Worm (Caenorhabditis elegans) whole organism, L4/young adult: ENCODE data around the gene F53C3.3.

Experiments
- W03F9.2 ChIP-seq: fragments of 150-350 bp; optimal IDR thresholded peaks from 2 replicates; lab custom pipeline; 2014; ENCODE audit warnings: missing biosample characterization, missing genetic modification characterization
- dao-5 ChIP-seq: sonication (generic microtip); optimal IDR thresholded peaks from 2 replicates; lab custom pipeline; 2016; ENCODE audit warnings: missing genotype, missing genetic modification characterization, moderate library complexity, missing compliant biosample characterization
- him-1 ChIP-seq: sonication (generic microtip); optimal IDR thresholded peaks from 2 replicates; lab custom pipeline; 2016; ENCODE audit warnings: missing genotype, missing genetic modification reagents, missing genetic modification characterization, missing compliant biosample characterization

F53C3.3 gene

ce11 chrII:3902798-3903197 lies at the start of gene F53C3.3:
Gene F53C3.3, plus strand, starts transcription at chrII:3902856.
- TF ChIP-seq dao-5: no peak
- no peak for TF ChIP-seq him-1 (tag; lab: Kevin White, UChicago)
- TF ChIP-seq W03F9.2 (tag; lab: Kevin White, UChicago): no peak

ce11 chrII:3860826-3861225 lies 41.8 kb upstream of the F53C3.3 start, which contains the start of gene oac-11:
Gene oac-11, minus strand, starts transcription at chrII:3860926.
- TF ChIP-seq dao-5 (no peak), him-1 (tag; lab: Kevin White, UChicago) (no peak), W03F9.2 (tag; lab: Kevin White, UChicago) (no peak)

DNA sequence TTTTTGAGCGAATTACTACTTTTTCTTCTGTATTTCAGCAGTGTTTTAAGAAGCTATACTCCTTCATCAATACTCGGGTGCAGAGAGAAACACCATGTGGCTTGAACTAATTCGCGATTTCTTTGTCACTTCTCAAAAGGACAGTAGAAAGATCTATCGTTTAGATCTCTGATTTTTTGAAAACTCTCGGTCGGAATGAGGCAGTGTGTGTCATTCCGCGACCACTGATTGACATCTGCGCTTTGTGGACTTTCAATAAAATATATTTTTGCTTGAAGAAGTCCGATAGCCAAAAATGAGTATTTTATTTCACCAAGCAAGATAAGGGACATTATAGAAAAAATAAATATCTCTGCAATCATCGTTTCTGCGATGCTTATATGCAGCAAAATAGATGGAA lies 40.6 kb upstream of the F53C3.3 start:
- TF ChIP-seq W03F9.2 (tag; lab: Kevin White, UChicago): no peak
- TF ChIP-seq him-1 (tag; lab: Kevin White, UChicago): no peak
- TF ChIP-seq dao-5: no peak

ce11 chrII:3864652-3865051 lies 38.0 kb upstream of the F53C3.3 start, which contains the start of gene nhr-261:
Gene nhr-261, minus strand, starts transcription at chrII:3864752.
- TF ChIP-seq him-1 (tag; lab: Kevin White, UChicago): no peak
- no peak for TF ChIP-seq W03F9.2 (tag; lab: Kevin White, UChicago)
- no peak for TF ChIP-seq dao-5

DNA sequence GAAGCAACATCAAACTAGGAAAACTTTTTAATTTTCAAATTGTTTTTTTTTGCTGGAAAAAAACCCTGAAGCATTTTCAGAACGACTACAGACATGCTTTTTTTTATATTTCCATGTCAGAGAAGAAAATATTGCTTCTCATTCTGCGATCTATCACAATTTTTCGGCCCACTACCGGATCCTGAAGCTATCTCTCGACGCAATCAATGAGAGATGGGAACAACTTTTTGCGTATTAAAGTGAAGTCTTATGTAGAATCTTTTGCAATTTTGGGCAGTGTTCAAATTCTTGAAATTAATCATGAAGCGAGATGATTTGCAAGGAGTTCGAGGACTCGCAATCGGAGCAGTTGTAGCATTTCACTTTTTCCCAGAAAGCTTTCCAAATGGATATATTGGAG lies 33.1 kb upstream of the F53C3.3 start, which contains the start of gene oac-10:
Gene oac-10, plus strand, starts transcription at position 301 of the 400 bp plus-strand sequence.
- TF ChIP-seq W03F9.2 (tag; lab: Kevin White, UChicago): no peak
- TF ChIP-seq dao-5: no peak
- no peak for TF ChIP-seq him-1 (tag; lab: Kevin White, UChicago)

DNA sequence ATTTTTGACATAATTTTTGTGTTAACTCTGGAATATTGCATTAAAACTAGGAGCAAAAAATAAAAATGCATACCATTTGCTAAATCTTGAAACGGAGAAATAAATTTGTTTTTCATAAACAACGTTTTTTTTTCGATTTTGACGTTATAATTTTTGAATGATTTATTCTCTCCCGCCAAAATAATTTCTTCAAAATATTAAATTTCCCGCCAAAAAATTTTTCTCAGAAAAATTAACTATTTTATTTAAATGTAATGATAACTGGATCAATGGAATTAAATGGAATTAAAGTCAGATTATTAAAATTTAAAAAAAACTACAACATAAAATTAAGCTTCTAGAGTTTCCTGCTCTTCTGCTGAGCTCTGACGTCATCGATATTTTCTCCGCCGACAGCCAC lies 25.5 kb upstream of the F53C3.3 start, which contains the start of gene nep-3:
Gene nep-3, minus strand, starts transcription at position 101 of the 400 bp plus-strand sequence.
- TF ChIP-seq him-1 (tag; lab: Kevin White, UChicago): no peak
- no peak for TF ChIP-seq dao-5
- no peak for TF ChIP-seq W03F9.2 (tag; lab: Kevin White, UChicago)

DNA sequence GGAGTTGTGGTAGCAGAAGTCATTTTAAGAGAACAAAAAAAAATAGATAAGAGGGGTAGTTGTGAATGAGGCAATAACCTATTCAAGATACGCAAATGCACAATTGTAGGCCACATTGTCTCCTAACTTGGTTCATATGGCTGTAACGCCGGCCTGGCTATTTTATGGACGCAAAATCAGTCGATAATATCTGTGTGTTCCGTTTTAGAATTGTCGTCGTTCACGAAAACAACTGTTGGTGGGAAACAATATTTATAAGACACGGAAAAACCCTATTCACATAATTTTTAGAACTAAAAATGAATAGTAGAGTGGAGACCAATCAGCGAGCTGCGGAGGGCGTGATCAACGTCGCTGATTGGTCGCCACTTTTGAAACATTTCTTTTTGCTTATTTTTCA lies 24.8 kb upstream of the F53C3.3 start, which contains the start of gene sdz-7:
Gene sdz-7, minus strand, starts transcription at position 101 of the 400 bp plus-strand sequence.
- TF ChIP-seq W03F9.2 (tag; lab: Kevin White, UChicago): no peak

DNA sequence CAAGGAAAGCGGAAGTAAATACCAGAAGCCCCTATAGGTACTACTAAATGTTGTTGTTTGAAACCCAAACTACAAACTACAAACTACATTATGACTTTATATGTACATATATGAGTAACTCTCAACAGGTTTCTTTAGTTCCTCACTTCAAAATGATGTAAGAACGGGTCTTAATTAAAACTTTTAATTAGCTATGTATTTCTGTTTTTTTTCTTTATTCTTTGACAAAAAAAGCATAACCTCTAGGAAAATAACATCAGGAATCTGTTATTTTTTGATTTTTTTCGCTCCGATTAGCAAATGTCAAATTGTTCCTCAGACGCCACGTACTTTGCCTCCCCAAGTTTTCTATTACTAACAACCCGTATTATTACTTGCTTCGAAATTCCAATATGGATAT lies 24.3 kb upstream of the F53C3.3 start, which contains the start of gene srh-250:
Gene srh-250, plus strand, starts transcription at position 301 of the 400 bp plus-strand sequence.
- TF ChIP-seq dao-5: no peak

ce11 chrII:3879945-3880344 lies 22.7 kb upstream of the F53C3.3 start, which contains the start of gene nhr-166:
Gene nhr-166, plus strand, starts transcription at chrII:3880245.
- no peak for TF ChIP-seq W03F9.2 (tag; lab: Kevin White, UChicago)
- no peak for TF ChIP-seq him-1 (tag; lab: Kevin White, UChicago)
- TF ChIP-seq dao-5: no peak

- no peak for TF ChIP-seq him-1 (tag; lab: Kevin White, UChicago)
- no peak for TF ChIP-seq W03F9.2 (tag; lab: Kevin White, UChicago)
- no peak for TF ChIP-seq dao-5
These were observed 11.5 kb upstream of the F53C3.3 start, which contains the start of gene F53C3.8 for ce11 chrII:3891124-3891523. Gene F53C3.8, plus strand, starts transcription at chrII:3891424.

- TF ChIP-seq dao-5 (no peak), him-1 (tag; lab: Kevin White, UChicago) (no peak), W03F9.2 (tag; lab: Kevin White, UChicago) (no peak)
These were observed 8.7 kb upstream of the F53C3.3 start for ce11 chrII:3893911-3894310.

- no peak for TF ChIP-seq him-1 (tag; lab: Kevin White, UChicago)
- TF ChIP-seq W03F9.2 (tag; lab: Kevin White, UChicago): no peak
- TF ChIP-seq dao-5: no peak
These were observed 7.9 kb upstream of the F53C3.3 start, which contains the start of gene F53C3.7 for ce11 chrII:3894755-3895154. Gene F53C3.7, plus strand, starts transcription at chrII:3895055.

DNA sequence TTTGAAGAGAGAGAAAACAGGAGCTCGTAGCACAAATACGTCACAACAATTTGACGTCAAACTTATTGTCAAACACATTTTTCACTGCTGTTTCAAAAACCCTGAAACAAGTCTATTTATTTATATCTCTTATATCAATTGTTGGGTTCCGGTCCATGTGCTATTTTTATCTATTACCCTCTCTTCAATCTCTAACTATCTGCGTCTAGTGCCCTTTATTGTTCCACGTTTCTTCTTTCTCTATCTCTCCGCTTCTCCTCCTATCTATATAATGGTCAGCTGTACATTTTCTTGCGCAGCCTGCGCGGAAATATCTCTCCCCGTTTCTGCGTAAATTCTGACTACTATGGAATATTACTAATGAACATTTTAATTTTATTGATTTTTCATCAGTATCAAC lies 5.7 kb upstream of the F53C3.3 start:
- TF ChIP-seq him-1 (tag; lab: Kevin White, UChicago) (no peak), W03F9.2 (tag; lab: Kevin White, UChicago) (no peak), dao-5 (no peak)

- no peak for TF ChIP-seq him-1 (tag; lab: Kevin White, UChicago)
- TF ChIP-seq W03F9.2 (tag; lab: Kevin White, UChicago): no peak
- TF ChIP-seq dao-5: no peak
These were observed 4.7 kb upstream of the F53C3.3 start, which contains the start of gene F53C3.6 for ce11 chrII:3897758-3898494. Gene F53C3.6, plus strand, starts transcription at chrII:3898142.
